Worm (Caenorhabditis elegans) whole organism, L1 larva: ENCODE results near the gene math-4.
A peak's percentile ranks its signal among the peaks of the same experiment; 100 is the strongest.

Experiments
- C16A3.4 ChIP-seq: fragments of 150-350 bp; optimal IDR thresholded peaks from 2 replicates; lab custom pipeline; 2014; ENCODE audit warnings: missing biosample characterization, missing genetic modification characterization
- F16B12.6 ChIP-seq: fragments of 150-350 bp; optimal IDR thresholded peaks from 2 replicates; lab custom pipeline; 2014; ENCODE audit warnings: missing biosample characterization, missing genetic modification characterization
- Y116A8C.19 ChIP-seq: sonication (generic microtip); optimal IDR thresholded peaks from 2 replicates; lab custom pipeline; 2016; ENCODE audit warnings: missing compliant biosample characterization, missing genetic modification characterization, borderline replicate concordance
- alr-1 ChIP-seq: fragments of 200-800 bp; sonication (Bioruptor generic); optimal IDR thresholded peaks from 2 replicates; lab custom pipeline; 2018; ENCODE audit warnings: borderline replicate concordance, mild to moderate bottlenecking, missing genetic modification characterization, missing compliant biosample characterization
- aly-2 ChIP-seq: fragments of 150-350 bp; optimal IDR thresholded peaks from 2 replicates; lab custom pipeline; 2014; ENCODE audit warnings: missing biosample characterization, missing genetic modification characterization
- ceh-63 ChIP-seq: fragments of 200-800 bp; sonication (Bioruptor generic); optimal IDR thresholded peaks from 2 replicates; lab custom pipeline; 2018; ENCODE audit warnings: mild to moderate bottlenecking, missing genetic modification characterization, missing compliant biosample characterization
- ceh-8 ChIP-seq: fragments of 200-800 bp; sonication (Bioruptor generic); optimal IDR thresholded peaks from 2 replicates; lab custom pipeline; 2018; ENCODE audit warnings: mild to moderate bottlenecking, missing genetic modification characterization, moderate library complexity, missing compliant biosample characterization
- ceh-82 ChIP-seq, 3 experiments: fragments of 150-350 bp in 1 of 3; sonication (generic microtip) in 2 of 3; optimal IDR thresholded peaks; 2 replicates each; lab custom pipeline; 2014 to 2017; ENCODE audit warnings: missing biosample characterization in 3 of 3, missing genetic modification characterization in 3 of 3
- dpl-1 ChIP-seq, 3 experiments: fragments of 150-350 bp in 2 of 3; sonication (generic microtip) in 1 of 3; optimal IDR thresholded peaks; 2 replicates each; lab custom pipeline; 2014 to 2017; ENCODE audit warnings: missing biosample characterization in 3 of 3, missing genetic modification characterization in 3 of 3, missing genetic modification reagents in 3 of 3
- dsc-1 ChIP-seq: sonication (generic microtip); optimal IDR thresholded peaks from 2 replicates; lab custom pipeline; 2016; ENCODE audit warnings: mild to moderate bottlenecking, missing genetic modification characterization, missing compliant biosample characterization
- efl-1 ChIP-seq, 4 experiments: fragments of 150-350 bp; optimal IDR thresholded peaks in 3 of 4; peaks in 1 of 4; 1 replicate in 1 of 4; 2 replicates in 3 of 4; lab custom pipeline; 2014; ENCODE audit warnings: missing biosample characterization in 2 of 4, missing genetic modification characterization in 2 of 4, missing genetic modification reagents in 2 of 4
- egl-27 ChIP-seq, 2 experiments: fragments of 150-350 bp in 1 of 2; sonication (generic microtip); optimal IDR thresholded peaks; 3 replicates each; lab custom pipeline; 2017 to 2018; ENCODE audit warnings: missing biosample characterization in 2 of 2, missing genetic modification characterization in 2 of 2, missing genetic modification reagents in 2 of 2
- ets-5 ChIP-seq: fragments of 200-800 bp; sonication (Bioruptor generic); IDR thresholded peaks from 2 replicates; pipeline ENCODE4 v1.3.6; 2022; ENCODE audit warnings: missing genetic modification characterization, missing compliant biosample characterization
- fkh-10 ChIP-seq: sonication (generic microtip); optimal IDR thresholded peaks from 2 replicates; lab custom pipeline; 2017; ENCODE audit warnings: missing biosample characterization, missing genetic modification reagents, missing genetic modification characterization
- fos-1 ChIP-seq: fragments of 150-350 bp; optimal IDR thresholded peaks from 2 replicates; lab custom pipeline; 2014; ENCODE audit warnings: missing biosample characterization, missing genetic modification characterization
- hlh-17 ChIP-seq: fragments of 200-800 bp; sonication (Bioruptor generic); optimal IDR thresholded peaks from 2 replicates; lab custom pipeline; 2018; ENCODE audit warnings: missing genetic modification characterization, mild to moderate bottlenecking, missing compliant biosample characterization, moderate library complexity, borderline replicate concordance
- hlh-4 ChIP-seq: sonication (generic microtip); optimal IDR thresholded peaks from 2 replicates; lab custom pipeline; 2016; ENCODE audit warnings: mild to moderate bottlenecking, missing genetic modification characterization, missing compliant biosample characterization
- hpl-2 ChIP-seq: fragments of 150-350 bp; optimal IDR thresholded peaks from 2 replicates; lab custom pipeline; 2014; ENCODE audit warnings: missing biosample characterization, missing genetic modification reagents, missing genetic modification characterization
- isw-1 ChIP-seq: fragments of 200-800 bp; sonication (Bioruptor generic); IDR thresholded peaks from 2 replicates; pipeline ENCODE4 v1.3.6; 2022; ENCODE audit warnings: missing genetic modification characterization, missing compliant biosample characterization
- lin-13 ChIP-seq: fragments of 150-350 bp; optimal IDR thresholded peaks from 2 replicates; lab custom pipeline; 2014; ENCODE audit warnings: missing biosample characterization, missing genetic modification reagents, missing genetic modification characterization
- lin-15B ChIP-seq: fragments of 150-350 bp; sonication (generic microtip); optimal IDR thresholded peaks from 3 replicates; lab custom pipeline; 2014; ENCODE audit warnings: missing biosample characterization, missing genetic modification characterization
- lin-39 ChIP-seq: fragments of 150-350 bp; optimal IDR thresholded peaks from 2 replicates; lab custom pipeline; 2014; ENCODE audit warnings: missing biosample characterization, missing genetic modification reagents, missing genetic modification characterization
- mab-9 ChIP-seq: fragments of 200-800 bp; sonication (Bioruptor generic); IDR thresholded peaks from 2 replicates; pipeline ENCODE4 v1.3.6; 2022; ENCODE audit warnings: missing genetic modification reagents, missing genetic modification characterization, missing compliant biosample characterization
- mdl-1 ChIP-seq, 2 experiments: fragments of 150-350 bp; optimal IDR thresholded peaks; 2 replicates each; lab custom pipeline; 2014 to 2017; ENCODE audit warnings: missing biosample characterization in 2 of 2, missing genetic modification characterization in 2 of 2, inconsistent platforms in 1 of 2
- mef-2 ChIP-seq: fragments of 150-350 bp; optimal IDR thresholded peaks from 2 replicates; lab custom pipeline; 2014; ENCODE audit warnings: missing biosample characterization, missing genetic modification characterization
- mep-1 ChIP-seq: fragments of 150-350 bp; optimal IDR thresholded peaks from 2 replicates; lab custom pipeline; 2014; ENCODE audit warnings: missing biosample characterization, missing genetic modification characterization
- nhr-11 ChIP-seq: fragments of 150-350 bp; optimal IDR thresholded peaks from 2 replicates; lab custom pipeline; 2014; ENCODE audit warnings: missing biosample characterization, missing genetic modification characterization
- nhr-12 ChIP-seq: sonication (generic microtip); optimal IDR thresholded peaks from 2 replicates; lab custom pipeline; 2017; ENCODE audit warnings: missing biosample characterization, missing genetic modification characterization
- nhr-20 ChIP-seq: sonication (generic microtip); optimal IDR thresholded peaks from 2 replicates; lab custom pipeline; 2016; ENCODE audit warnings: mild to moderate bottlenecking, missing genetic modification characterization, missing compliant biosample characterization
- nhr-237 ChIP-seq: fragments of 150-350 bp; optimal IDR thresholded peaks from 2 replicates; lab custom pipeline; 2014; ENCODE audit warnings: missing biosample characterization, missing genetic modification characterization
- nhr-47 ChIP-seq: sonication (generic microtip); optimal IDR thresholded peaks from 2 replicates; lab custom pipeline; 2016; ENCODE audit warnings: mild to moderate bottlenecking, missing genetic modification characterization, moderate library complexity, missing compliant biosample characterization
- nhr-71 ChIP-seq: sonication (generic microtip); optimal IDR thresholded peaks from 2 replicates; lab custom pipeline; 2016; ENCODE audit warnings: mild to moderate bottlenecking, missing genetic modification characterization, moderate library complexity, missing compliant biosample characterization
- nhr-76 ChIP-seq: sonication (generic microtip); optimal IDR thresholded peaks from 2 replicates; lab custom pipeline; 2017; ENCODE audit warnings: missing biosample characterization, missing genetic modification characterization
- nhr-77 ChIP-seq: fragments of 150-350 bp; optimal IDR thresholded peaks from 2 replicates; lab custom pipeline; 2014; ENCODE audit warnings: missing biosample characterization, missing genetic modification characterization
- pqm-1 ChIP-seq: sonication (generic microtip); optimal IDR thresholded peaks from 3 replicates; lab custom pipeline; 2017; ENCODE audit warnings: missing biosample characterization, missing genetic modification characterization
- rnt-1 ChIP-seq: sonication (generic microtip); optimal IDR thresholded peaks from 2 replicates; lab custom pipeline; 2016; ENCODE audit warnings: mild to moderate bottlenecking, missing genetic modification characterization, moderate library complexity, missing compliant biosample characterization
- sox-4 ChIP-seq: sonication (generic microtip); optimal IDR thresholded peaks from 2 replicates; lab custom pipeline; 2016; ENCODE audit warnings: missing genetic modification characterization, missing compliant biosample characterization
- tlp-1 ChIP-seq: fragments of 150-350 bp; optimal IDR thresholded peaks from 2 replicates; lab custom pipeline; 2014; ENCODE audit warnings: missing biosample characterization, missing genetic modification characterization
- unc-130 ChIP-seq: fragments of 150-350 bp; optimal IDR thresholded peaks from 2 replicates; lab custom pipeline; 2017; ENCODE audit warnings: missing biosample characterization, missing genetic modification characterization, inconsistent platforms
- unc-30 ChIP-seq: sonication (generic microtip); optimal IDR thresholded peaks from 2 replicates; lab custom pipeline; 2017; ENCODE audit warnings: missing biosample characterization, missing genetic modification characterization
- unc-62 ChIP-seq: fragments of 150-350 bp; optimal IDR thresholded peaks from 2 replicates; lab custom pipeline; 2014; ENCODE audit warnings: missing biosample characterization, missing genetic modification reagents, missing genetic modification characterization
- unc-86 ChIP-seq: sonication (generic microtip); optimal IDR thresholded peaks from 2 replicates; lab custom pipeline; 2016; ENCODE audit warnings: missing genetic modification characterization, missing compliant biosample characterization
- unc-98 ChIP-seq: fragments of 200-800 bp; sonication (Bioruptor generic); IDR thresholded peaks from 2 replicates; pipeline ENCODE4 v1.3.6; 2022; ENCODE audit warnings: missing genetic modification characterization, missing compliant biosample characterization
- vab-15 ChIP-seq: sonication (generic microtip); optimal IDR thresholded peaks from 2 replicates; lab custom pipeline; 2017; ENCODE audit warnings: missing genotype, mild to moderate bottlenecking, missing genetic modification characterization, missing compliant biosample characterization
- ztf-11 ChIP-seq, 2 experiments: sonication (generic microtip); optimal IDR thresholded peaks; 2 replicates each; lab custom pipeline; 2016 to 2017; ENCODE audit warnings: missing genetic modification characterization in 2 of 2, missing biosample characterization in 1 of 2, missing compliant biosample characterization in 1 of 2
- ztf-4 ChIP-seq: fragments of 150-350 bp; optimal IDR thresholded peaks from 2 replicates; lab custom pipeline; 2014; ENCODE audit warnings: missing biosample characterization, missing genetic modification characterization

math-4 gene

ce11 chrII:1808217-1808616, 25.8 kb upstream of the math-4 start, which contains the start of gene C08F1.8 (continued):
- TF ChIP-seq fkh-10 (GFP tag; lab: Kevin White, UChicago) (no peak), mef-2 (tag; lab: Kevin White, UChicago) (no peak), nhr-237 (no peak), ets-5 (GFP tag; lab: Robert Waterston, UW) (no peak), efl-1 (optimal IDR thresholded peaks at IDR 0.05; lab: Kevin White, UChicago) (peak; percentile 4 to 38), efl-1 (GFP tag; optimal IDR thresholded peaks at IDR 0.05 in 1 of 2; lab: Kevin White, UChicago) (peak in 1 of 2 experiments; percentile 29), tlp-1 (tag; lab: Kevin White, UChicago) (no peak), Y116A8C.19 (tag; lab: Kevin White, UChicago) (no peak), hpl-2 (GFP tag; lab: Kevin White, UChicago) (no peak), ztf-4 (tag; lab: Kevin White, UChicago) (no peak), nhr-77 (no peak), dpl-1 (GFP tag; optimal IDR thresholded peaks at IDR 0.05; lab: Kevin White, UChicago) (peak in 1 of 3 experiments; percentile 37), alr-1 (no peak), aly-2 (tag; lab: Kevin White, UChicago) (no peak), unc-62 (GFP tag; lab: Kevin White, UChicago) (no peak), nhr-20 (tag; lab: Kevin White, UChicago) (no peak), vab-15 (no peak), nhr-76 (tag; lab: Kevin White, UChicago) (no peak), C16A3.4 (tag; lab: Kevin White, UChicago) (no peak), hlh-17 (no peak), egl-27 (tag; optimal IDR thresholded peaks at IDR 0.05; lab: Kevin White, UChicago) (no peak), rnt-1 (no peak), sox-4 (tag; lab: Kevin White, UChicago) (no peak), ceh-82 (tag; optimal IDR thresholded peaks at IDR 0.05; lab: Kevin White, UChicago) (no peak), ztf-11 (tag; optimal IDR thresholded peaks at IDR 0.05; lab: Kevin White, UChicago) (no peak), unc-30 (tag; lab: Kevin White, UChicago) (no peak), mab-9 (GFP tag; lab: Robert Waterston, UW) (no peak), unc-130 (no peak), nhr-11 (tag; lab: Kevin White, UChicago) (no peak), fos-1 (tag; lab: Kevin White, UChicago) (no peak), nhr-47 (tag; lab: Kevin White, UChicago) (no peak), ceh-63 (GFP tag; lab: Kevin White, UChicago) (no peak), F16B12.6 (peak; percentile 31), lin-15B (tag; lab: Kevin White, UChicago) (no peak), nhr-71 (tag; lab: Kevin White, UChicago) (no peak), nhr-12 (tag; lab: Kevin White, UChicago) (no peak), dsc-1 (tag; lab: Kevin White, UChicago) (peak; percentile 4), lin-39 (no peak), mdl-1 (tag; optimal IDR thresholded peaks at IDR 0.05; lab: Kevin White, UChicago) (no peak), pqm-1 (no peak)

- TF ChIP-seq aly-2 (tag; lab: Kevin White, UChicago) (no peak), isw-1 (GFP tag; lab: Robert Waterston, UW) (no peak), hlh-4 (no peak), lin-13 (GFP tag; lab: Kevin White, UChicago) (no peak), fos-1 (tag; lab: Kevin White, UChicago) (no peak), C16A3.4 (tag; lab: Kevin White, UChicago) (no peak), unc-86 (tag; lab: Kevin White, UChicago) (no peak), nhr-76 (tag; lab: Kevin White, UChicago) (no peak), nhr-11 (tag; lab: Kevin White, UChicago) (no peak), mef-2 (tag; lab: Kevin White, UChicago) (no peak), lin-39 (no peak), ceh-8 (GFP tag; lab: Kevin White, UChicago) (no peak), nhr-77 (no peak), Y116A8C.19 (tag; lab: Kevin White, UChicago) (no peak), hlh-17 (no peak), mep-1 (no peak), unc-98 (GFP tag; lab: Robert Waterston, UW) (no peak)
These were observed 24.0 kb upstream of the math-4 start, which contains the start of gene C08F1.12 for ce11 chrII:1806358-1806757. C08F1.12 (minus strand) TSS chrII:1806458.
